Fruit fly (Drosophila melanogaster) whole organism, embryonic: ENCODE results near the gene Megf8.

Experiments used
- CG10147 ChIP-seq: fragments of 200-800 bp; sonication (Bioruptor generic); optimal IDR thresholded peaks from 2 replicates; lab custom pipeline; 2019; ENCODE audit warnings: missing biosample characterization, mild to moderate bottlenecking, missing genetic modification characterization, moderate library complexity
- CG11085 ChIP-seq: fragments of 200-800 bp; sonication (Bioruptor generic); IDR thresholded peaks from 2 replicates; pipeline ENCODE4 v1.3.6; 2022; ENCODE audit warnings: missing biosample characterization, missing genetic modification characterization
- CG14014 ChIP-seq: fragments of 200-800 bp; sonication (Bioruptor generic); IDR thresholded peaks from 2 replicates; pipeline ENCODE4 v1.3.6; 2022; ENCODE audit warnings: missing biosample characterization, missing genetic modification characterization
- CG16863 ChIP-seq: fragments of 200-800 bp; sonication (Bioruptor generic); optimal IDR thresholded peaks from 3 replicates; lab custom pipeline; 2016; ENCODE audit warnings: missing biosample characterization, missing genetic modification characterization
- CG18764 ChIP-seq: fragments of 200-800 bp; sonication (Bioruptor generic); optimal IDR thresholded peaks from 3 replicates; lab custom pipeline; 2016; ENCODE audit warnings: missing biosample characterization, missing genetic modification characterization
- CG2120 ChIP-seq: fragments of 200-800 bp; sonication (Bioruptor generic); optimal IDR thresholded peaks from 3 replicates; lab custom pipeline; 2016; ENCODE audit warnings: missing biosample characterization, missing genetic modification characterization
- CG2712 ChIP-seq: fragments of 200-800 bp; optimal IDR thresholded peaks from 3 replicates; lab custom pipeline; 2019; ENCODE audit warnings: missing biosample characterization, mild to moderate bottlenecking, missing genetic modification characterization, moderate library complexity
- Dref ChIP-seq: fragments of 200-800 bp; sonication (Bioruptor generic); IDR thresholded peaks from 2 replicates; pipeline ENCODE4 v1.3.6; 2022; ENCODE audit warnings: missing biosample characterization, missing genetic modification characterization
- Lhr ChIP-seq: fragments of 200-800 bp; sonication (Bioruptor generic); optimal IDR thresholded peaks from 3 replicates; lab custom pipeline; 2017; ENCODE audit warnings: mild to moderate bottlenecking, missing biosample characterization, missing genetic modification reagents, missing genetic modification characterization
- TFAM ChIP-seq: fragments of 200-800 bp; sonication (Bioruptor generic); optimal IDR thresholded peaks from 2 replicates; lab custom pipeline; 2017; ENCODE audit warnings: missing biosample characterization, missing genetic modification characterization, inconsistent platforms
- Vsx1 ChIP-seq: fragments of 200-800 bp; sonication (Bioruptor generic); optimal IDR thresholded peaks from 2 replicates; lab custom pipeline; 2017; ENCODE audit warnings: missing biosample characterization, mild to moderate bottlenecking, missing genetic modification characterization, missing genetic modification reagents
- gro ChIP-seq: fragments of 200-800 bp; sonication (Bioruptor generic); optimal IDR thresholded peaks from 2 replicates; lab custom pipeline; 2016; ENCODE audit warnings: missing biosample characterization, missing genetic modification characterization
- usp ChIP-seq: fragments of >200 bp; optimal IDR thresholded peaks from 2 replicates; lab custom pipeline; 2017; ENCODE audit warnings: missing biosample characterization, missing genetic modification characterization

DNA sequence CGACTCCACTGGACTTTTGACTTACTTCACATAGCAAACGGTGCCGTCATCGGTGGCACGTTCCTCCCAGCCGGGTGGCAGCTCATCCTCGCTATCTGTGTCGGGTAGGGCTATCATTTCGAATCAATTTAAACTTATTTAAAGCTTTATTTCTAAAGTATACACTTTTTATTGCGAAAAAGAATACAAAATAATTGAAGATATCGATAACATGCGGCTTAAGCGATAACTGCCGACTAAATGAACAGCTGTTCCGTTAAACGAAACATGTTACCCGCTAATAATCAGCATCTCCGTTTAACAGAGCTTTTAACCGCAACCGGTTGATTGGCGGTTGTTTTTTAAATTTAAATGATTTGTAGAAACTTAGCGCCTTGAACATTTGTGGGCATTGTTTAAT lies 39.2 kb upstream of the Megf8 start, which contains the start of gene Wwox:
- TF ChIP-seq CG2120 (GFP tag; lab: Kevin White, UChicago) (no peak), Dref (GFP tag; lab: Robert Waterston, UW) (peak; percentile 54), Vsx1 (GFP tag; lab: Kevin White, UChicago) (no peak), gro (no peak), TFAM (GFP tag; lab: Kevin White, UChicago) (no peak), CG14014 (GFP tag; lab: Robert Waterston, UW) (no peak), CG16863 (no peak), CG11085 (GFP tag; lab: Robert Waterston, UW) (no peak), usp (GFP tag; lab: Kevin White, UChicago) (no peak), CG10147 (GFP tag; lab: Kevin White, UChicago) (no peak), CG18764 (GFP tag; lab: Kevin White, UChicago) (no peak), Lhr (no peak), CG2712 (tag; lab: Kevin White, UChicago) (no peak)
